Worm (Caenorhabditis elegans) whole organism, L1 larva: ENCODE results near the gene unc-1.

Experiments
- C04F5.9 ChIP-seq: sonication (generic microtip); optimal IDR thresholded peaks from 2 replicates; lab custom pipeline; 2016; ENCODE audit warnings: missing genetic modification characterization, missing compliant biosample characterization
- C16A3.4 ChIP-seq: fragments of 150-350 bp; optimal IDR thresholded peaks from 2 replicates; lab custom pipeline; 2014; ENCODE audit warnings: missing biosample characterization, missing genetic modification characterization
- aha-1 ChIP-seq: fragments of 150-350 bp; optimal IDR thresholded peaks from 2 replicates; lab custom pipeline; 2014; ENCODE audit warnings: missing biosample characterization, missing genetic modification characterization
- aly-2 ChIP-seq: fragments of 150-350 bp; optimal IDR thresholded peaks from 2 replicates; lab custom pipeline; 2014; ENCODE audit warnings: missing biosample characterization, missing genetic modification characterization
- ama-1 ChIP-seq: fragments of 150-350 bp; optimal IDR thresholded peaks from 2 replicates; lab custom pipeline; 2014
- blmp-1 ChIP-seq: fragments of 150-350 bp; optimal IDR thresholded peaks from 2 replicates; lab custom pipeline; 2014; ENCODE audit warnings: missing biosample characterization, missing genetic modification characterization
- ceh-63 ChIP-seq: fragments of 200-800 bp; sonication (Bioruptor generic); optimal IDR thresholded peaks from 2 replicates; lab custom pipeline; 2018; ENCODE audit warnings: mild to moderate bottlenecking, missing genetic modification characterization, missing compliant biosample characterization
- ceh-8 ChIP-seq: fragments of 200-800 bp; sonication (Bioruptor generic); optimal IDR thresholded peaks from 2 replicates; lab custom pipeline; 2018; ENCODE audit warnings: mild to moderate bottlenecking, missing genetic modification characterization, moderate library complexity, missing compliant biosample characterization
- ceh-88 ChIP-seq: fragments of 200-800 bp; sonication (Bioruptor generic); IDR thresholded peaks from 2 replicates; pipeline ENCODE4 v1.3.6; 2022; ENCODE audit warnings: missing genetic modification characterization, missing compliant biosample characterization
- ceh-90 ChIP-seq: sonication (generic microtip); optimal IDR thresholded peaks from 2 replicates; lab custom pipeline; 2016; ENCODE audit warnings: missing genetic modification characterization, missing compliant biosample characterization
- dpl-1 ChIP-seq, 3 experiments: fragments of 150-350 bp in 2 of 3; sonication (generic microtip) in 1 of 3; optimal IDR thresholded peaks; 2 replicates each; lab custom pipeline; 2014 to 2017; ENCODE audit warnings: missing biosample characterization in 3 of 3, missing genetic modification characterization in 3 of 3, missing genetic modification reagents in 3 of 3
- egl-13 ChIP-seq: sonication (generic microtip); optimal IDR thresholded peaks from 2 replicates; lab custom pipeline; 2016; ENCODE audit warnings: missing genotype, missing genetic modification reagents, missing genetic modification characterization, missing compliant biosample characterization
- elt-2 ChIP-seq: sonication (generic microtip); optimal IDR thresholded peaks from 2 replicates; lab custom pipeline; 2016; ENCODE audit warnings: missing genetic modification characterization, mild to moderate bottlenecking, inconsistent platforms, missing compliant biosample characterization, missing genetic modification reagents
- elt-3 ChIP-seq, 6 experiments: fragments of 150-350 bp in 1 of 6; sonication (generic microtip); optimal IDR thresholded peaks; 2 replicates each; lab custom pipeline; 2017 to 2018; ENCODE audit warnings: missing biosample characterization in 6 of 6, missing genetic modification characterization in 6 of 6, inconsistent platforms in 1 of 6
- fkh-8 ChIP-seq: sonication (generic microtip); optimal IDR thresholded peaks from 2 replicates; lab custom pipeline; 2016; ENCODE audit warnings: mild to moderate bottlenecking, missing genetic modification characterization, missing compliant biosample characterization
- grh-1 ChIP-seq: fragments of 200-800 bp; sonication (Bioruptor generic); IDR thresholded peaks from 2 replicates; pipeline ENCODE4 v1.3.6; 2022; ENCODE audit warnings: missing genetic modification reagents, missing genetic modification characterization, missing compliant biosample characterization
- hlh-4 ChIP-seq: sonication (generic microtip); optimal IDR thresholded peaks from 2 replicates; lab custom pipeline; 2016; ENCODE audit warnings: mild to moderate bottlenecking, missing genetic modification characterization, missing compliant biosample characterization
- hpl-2 ChIP-seq: fragments of 150-350 bp; optimal IDR thresholded peaks from 2 replicates; lab custom pipeline; 2014; ENCODE audit warnings: missing biosample characterization, missing genetic modification reagents, missing genetic modification characterization
- lin-14 ChIP-seq: fragments of 200-800 bp; sonication (Bioruptor generic); optimal IDR thresholded peaks from 2 replicates; lab custom pipeline; 2018; ENCODE audit warnings: mild to moderate bottlenecking, missing genetic modification characterization, moderate library complexity, missing compliant biosample characterization
- lin-35 ChIP-seq, 2 experiments: fragments of 150-350 bp; optimal IDR thresholded peaks; 2 replicates each; lab custom pipeline; 2014; ENCODE audit warnings: missing biosample characterization in 2 of 2, missing genetic modification characterization in 2 of 2, missing genetic modification reagents in 2 of 2
- lin-39 ChIP-seq: fragments of 150-350 bp; optimal IDR thresholded peaks from 2 replicates; lab custom pipeline; 2014; ENCODE audit warnings: missing biosample characterization, missing genetic modification reagents, missing genetic modification characterization
- mdl-1 ChIP-seq, 2 experiments: fragments of 150-350 bp; optimal IDR thresholded peaks; 2 replicates each; lab custom pipeline; 2014 to 2017; ENCODE audit warnings: missing biosample characterization in 2 of 2, missing genetic modification characterization in 2 of 2, inconsistent platforms in 1 of 2
- nhr-11 ChIP-seq: fragments of 150-350 bp; optimal IDR thresholded peaks from 2 replicates; lab custom pipeline; 2014; ENCODE audit warnings: missing biosample characterization, missing genetic modification characterization
- nhr-12 ChIP-seq: sonication (generic microtip); optimal IDR thresholded peaks from 2 replicates; lab custom pipeline; 2017; ENCODE audit warnings: missing biosample characterization, missing genetic modification characterization
- nhr-19 ChIP-seq: fragments of 200-800 bp; sonication (Bioruptor generic); conservative IDR thresholded peaks from 2 replicates; pipeline ENCODE4 v1.3.6; 2022; ENCODE audit warnings: missing genetic modification characterization, missing compliant biosample characterization
- nhr-20 ChIP-seq: sonication (generic microtip); optimal IDR thresholded peaks from 2 replicates; lab custom pipeline; 2016; ENCODE audit warnings: mild to moderate bottlenecking, missing genetic modification characterization, missing compliant biosample characterization
- nhr-237 ChIP-seq: fragments of 150-350 bp; optimal IDR thresholded peaks from 2 replicates; lab custom pipeline; 2014; ENCODE audit warnings: missing biosample characterization, missing genetic modification characterization
- nhr-28 ChIP-seq: fragments of 150-350 bp; optimal IDR thresholded peaks from 2 replicates; lab custom pipeline; 2014; ENCODE audit warnings: missing biosample characterization, missing genetic modification characterization
- nhr-47 ChIP-seq: sonication (generic microtip); optimal IDR thresholded peaks from 2 replicates; lab custom pipeline; 2016; ENCODE audit warnings: mild to moderate bottlenecking, missing genetic modification characterization, moderate library complexity, missing compliant biosample characterization
- nhr-71 ChIP-seq: sonication (generic microtip); optimal IDR thresholded peaks from 2 replicates; lab custom pipeline; 2016; ENCODE audit warnings: mild to moderate bottlenecking, missing genetic modification characterization, moderate library complexity, missing compliant biosample characterization
- nhr-76 ChIP-seq: sonication (generic microtip); optimal IDR thresholded peaks from 2 replicates; lab custom pipeline; 2017; ENCODE audit warnings: missing biosample characterization, missing genetic modification characterization
- nhr-85 ChIP-seq: sonication (generic microtip); peaks from one replicate; lab custom pipeline; 2016; ENCODE audit warnings: missing genetic modification characterization, inconsistent platforms, missing compliant biosample characterization
- nhr-90 ChIP-seq: sonication (generic microtip); optimal IDR thresholded peaks from 2 replicates; lab custom pipeline; 2016; ENCODE audit warnings: mild to moderate bottlenecking, missing genetic modification characterization, missing compliant biosample characterization; ENCODE audit not compliant: poor library complexity
- rnt-1 ChIP-seq: sonication (generic microtip); optimal IDR thresholded peaks from 2 replicates; lab custom pipeline; 2016; ENCODE audit warnings: mild to moderate bottlenecking, missing genetic modification characterization, moderate library complexity, missing compliant biosample characterization
- skn-1 ChIP-seq: fragments of 150-350 bp; optimal IDR thresholded peaks from 2 replicates; lab custom pipeline; 2014; ENCODE audit warnings: missing biosample characterization, missing genetic modification characterization
- snu-23 ChIP-seq: sonication (generic microtip); optimal IDR thresholded peaks from 2 replicates; lab custom pipeline; 2016; ENCODE audit warnings: missing genetic modification characterization, missing compliant biosample characterization
- sox-4 ChIP-seq: sonication (generic microtip); optimal IDR thresholded peaks from 2 replicates; lab custom pipeline; 2016; ENCODE audit warnings: missing genetic modification characterization, missing compliant biosample characterization
- swsn-7 ChIP-seq: sonication (generic microtip); optimal IDR thresholded peaks from 2 replicates; lab custom pipeline; 2016; ENCODE audit warnings: missing genetic modification characterization, missing compliant biosample characterization
- tbx-2 ChIP-seq: sonication (generic microtip); optimal IDR thresholded peaks from 2 replicates; lab custom pipeline; 2016; ENCODE audit warnings: missing genetic modification characterization, missing compliant biosample characterization
- unc-130 ChIP-seq: fragments of 150-350 bp; optimal IDR thresholded peaks from 2 replicates; lab custom pipeline; 2017; ENCODE audit warnings: missing biosample characterization, missing genetic modification characterization, inconsistent platforms
- xbp-1 ChIP-seq: sonication (generic microtip); optimal IDR thresholded peaks from 2 replicates; lab custom pipeline; 2016; ENCODE audit warnings: missing genetic modification characterization, missing compliant biosample characterization
- zag-1 ChIP-seq: fragments of 150-350 bp; optimal IDR thresholded peaks from 2 replicates; lab custom pipeline; 2014; ENCODE audit warnings: missing biosample characterization, missing genetic modification characterization
- zip-4 ChIP-seq: fragments of 200-800 bp; sonication (Bioruptor generic); optimal IDR thresholded peaks from 2 replicates; lab custom pipeline; 2018; ENCODE audit warnings: mild to moderate bottlenecking, missing genetic modification characterization, moderate library complexity, missing compliant biosample characterization
- ztf-11 ChIP-seq, 2 experiments: sonication (generic microtip); optimal IDR thresholded peaks; 2 replicates each; lab custom pipeline; 2016 to 2017; ENCODE audit warnings: missing genetic modification characterization in 2 of 2, missing biosample characterization in 1 of 2, missing compliant biosample characterization in 1 of 2

Gene unc-1

ce11 chrX:1030867-1031266 is 31.4 kb downstream of the unc-1 start:
- no peak for TF ChIP-seq elt-2 (tag; lab: Kevin White, UChicago)

- TF ChIP-seq aha-1 (tag; lab: Kevin White, UChicago) (no peak), swsn-7 (no peak), nhr-237 (tag; lab: Kevin White, UChicago) (no peak), ceh-63 (GFP tag; lab: Kevin White, UChicago) (no peak), aly-2 (tag; lab: Kevin White, UChicago) (no peak), ceh-90 (tag; lab: Kevin White, UChicago) (no peak), nhr-76 (no peak), egl-13 (tag; lab: Kevin White, UChicago) (no peak), nhr-28 (tag; lab: Kevin White, UChicago) (no peak), lin-39 (tag; lab: Kevin White, UChicago) (no peak), ama-1 (lab: Kevin White, UChicago) (no peak)
- TF ChIP-seq, all 84 proteins: peak for 0
These were observed 34.9 kb downstream of the unc-1 start for ce11 chrX:1027370-1027769.

- peak; percentile 32 for TF ChIP-seq nhr-47 (tag; lab: Kevin White, UChicago)
- peak; percentile 74 for TF ChIP-seq nhr-71 (tag; lab: Kevin White, UChicago)
- no peak for TF ChIP-seq elt-2 (tag; lab: Kevin White, UChicago)
- peak; percentile 12; the same call in 1 of the 2 replicates for TF ChIP-seq grh-1
- no peak for TF ChIP-seq xbp-1 (tag; lab: Kevin White, UChicago)
- TF ChIP-seq C16A3.4 (tag; lab: Kevin White, UChicago), result no peak
- TF ChIP-seq skn-1 (tag; lab: Kevin White, UChicago), result peak; percentile 83
- no peak for TF ChIP-seq zag-1 (tag; lab: Kevin White, UChicago)
- no peak for TF ChIP-seq ztf-11 (tag; optimal IDR thresholded peaks at IDR 0.05; lab: Kevin White, UChicago)
- no peak for TF ChIP-seq dpl-1 (GFP tag; optimal IDR thresholded peaks at IDR 0.05; lab: Kevin White, UChicago)
- peak; percentile 57 for TF ChIP-seq snu-23
- no peak for TF ChIP-seq zip-4 (GFP tag; lab: Kevin White, UChicago)
- no peak for TF ChIP-seq C04F5.9 (tag; lab: Kevin White, UChicago)
- peak; percentile 71 for TF ChIP-seq lin-14
- no peak for TF ChIP-seq sox-4 (tag; lab: Kevin White, UChicago)
- no peak for TF ChIP-seq hlh-4
- TF ChIP-seq tbx-2, result peak; percentile 38
- TF ChIP-seq elt-3 (tag; optimal IDR thresholded peaks at IDR 0.05; lab: Kevin White, UChicago), result peak in 2 of 6 experiments; percentile 45 to 71
- no peak for TF ChIP-seq fkh-8
- TF ChIP-seq aly-2 (tag; lab: Kevin White, UChicago), result no peak
- TF ChIP-seq lin-35 (GFP tag; optimal IDR thresholded peaks at IDR 0.05; lab: Kevin White, UChicago), result peak in 1 of 2 experiments; percentile 66
- TF ChIP-seq aha-1 (tag; lab: Kevin White, UChicago), result no peak
- no peak for TF ChIP-seq ceh-90 (tag; lab: Kevin White, UChicago)
- TF ChIP-seq ceh-8 (GFP tag; lab: Kevin White, UChicago), result no peak
- TF ChIP-seq rnt-1 (tag; lab: Kevin White, UChicago), result no peak
- peak; percentile 40 for TF ChIP-seq blmp-1
- peak; percentile 60 for TF ChIP-seq nhr-19
- peak; percentile 26 for TF ChIP-seq nhr-90 (tag; lab: Kevin White, UChicago)
- TF ChIP-seq nhr-12 (tag; lab: Kevin White, UChicago), result no peak
- TF ChIP-seq hpl-2 (GFP tag; lab: Kevin White, UChicago), result no peak
- peak; percentile 87 for TF ChIP-seq nhr-85 (tag; lab: Kevin White, UChicago)
- peak; percentile 70 for TF ChIP-seq nhr-20 (tag; lab: Kevin White, UChicago)
- no peak for TF ChIP-seq lin-39 (tag; lab: Kevin White, UChicago)
- peak in 1 of 2 experiments; percentile 62 for TF ChIP-seq mdl-1 (tag; optimal IDR thresholded peaks at IDR 0.05; lab: Kevin White, UChicago)
- peak; percentile 53 for TF ChIP-seq unc-130 (tag; lab: Kevin White, UChicago)
- no peak for TF ChIP-seq nhr-11 (tag; lab: Kevin White, UChicago)
- TF ChIP-seq ceh-88 (GFP tag; lab: Robert Waterston, UW), result no peak
These were observed 35.5 kb downstream of the unc-1 start for ce11 chrX:1026722-1027121.
